Worm (Caenorhabditis elegans) whole organism, L3 larva: ENCODE results near the gene C33F10.11.

ENCODE experiments used
- R02D3.7 ChIP-seq: fragments of 150-350 bp; optimal IDR thresholded peaks from 2 replicates; lab custom pipeline; 2014; ENCODE audit warnings: missing biosample characterization, missing genetic modification characterization
- ZK546.5 ChIP-seq: sonication (generic microtip); optimal IDR thresholded peaks from 2 replicates; lab custom pipeline; 2017; ENCODE audit warnings: missing biosample characterization, missing genetic modification characterization
- aly-2 ChIP-seq: fragments of 150-350 bp; optimal IDR thresholded peaks from 2 replicates; lab custom pipeline; 2014; ENCODE audit warnings: missing biosample characterization, missing genetic modification characterization
- ama-1 ChIP-seq: fragments of 150-350 bp; optimal IDR thresholded peaks from 2 replicates; lab custom pipeline; 2018
- ceh-16 ChIP-seq: sonication (generic microtip); optimal IDR thresholded peaks from 2 replicates; lab custom pipeline; 2017; ENCODE audit warnings: missing biosample characterization, missing genetic modification characterization
- ceh-82 ChIP-seq: fragments of 150-350 bp; optimal IDR thresholded peaks from 2 replicates; lab custom pipeline; 2014; ENCODE audit warnings: missing biosample characterization, missing genetic modification characterization
- egl-27 ChIP-seq: sonication (generic microtip); optimal IDR thresholded peaks from 4 replicates; lab custom pipeline; 2017; ENCODE audit warnings: missing biosample characterization, missing genetic modification reagents, missing genetic modification characterization
- egl-5 ChIP-seq: fragments of 150-350 bp; optimal IDR thresholded peaks from 2 replicates; lab custom pipeline; 2017; ENCODE audit warnings: missing biosample characterization, missing genetic modification reagents, missing genetic modification characterization, inconsistent platforms
- elt-1 ChIP-seq: fragments of 150-350 bp; optimal IDR thresholded peaks from 2 replicates; lab custom pipeline; 2014; ENCODE audit warnings: missing biosample characterization, missing genetic modification characterization
- elt-2 ChIP-seq: sonication (generic microtip); optimal IDR thresholded peaks from 2 replicates; lab custom pipeline; 2016; ENCODE audit warnings: missing genetic modification reagents, mild to moderate bottlenecking, missing genetic modification characterization, missing compliant biosample characterization
- elt-3 ChIP-seq, 3 experiments: fragments of 150-350 bp in 1 of 3; sonication (generic microtip) in 2 of 3; optimal IDR thresholded peaks; 2 replicates in 2 of 3; 4 replicates in 1 of 3; lab custom pipeline; 2014 to 2017; ENCODE audit warnings: missing biosample characterization in 3 of 3, missing genetic modification characterization in 3 of 3
- eor-1 ChIP-seq, 2 experiments: fragments of 150-350 bp; optimal IDR thresholded peaks; 2 replicates each; lab custom pipeline; 2014 to 2018; ENCODE audit warnings: missing biosample characterization in 2 of 2, missing genetic modification characterization in 2 of 2
- fkh-10 ChIP-seq: sonication (generic microtip); optimal IDR thresholded peaks from 2 replicates; lab custom pipeline; 2017; ENCODE audit warnings: missing biosample characterization, missing genetic modification reagents, missing genetic modification characterization
- fkh-2 ChIP-seq: fragments of 150-350 bp; optimal IDR thresholded peaks from 2 replicates; lab custom pipeline; 2014; ENCODE audit warnings: missing biosample characterization, missing genetic modification reagents, missing genetic modification characterization
- hmg-11 ChIP-seq: sonication (generic microtip); optimal IDR thresholded peaks from 2 replicates; lab custom pipeline; 2016; ENCODE audit warnings: missing genetic modification characterization, missing compliant biosample characterization
- jun-1 ChIP-seq: fragments of 150-350 bp; optimal IDR thresholded peaks from 2 replicates; lab custom pipeline; 2014; ENCODE audit warnings: missing biosample characterization, missing genetic modification reagents, missing genetic modification characterization
- lin-15B ChIP-seq: fragments of 150-350 bp; optimal IDR thresholded peaks from 2 replicates; lab custom pipeline; 2014; ENCODE audit warnings: missing biosample characterization, missing genetic modification characterization
- lin-39 ChIP-seq: fragments of 150-350 bp; optimal IDR thresholded peaks from 2 replicates; lab custom pipeline; 2018; ENCODE audit warnings: missing biosample characterization, missing genetic modification reagents, missing genetic modification characterization
- lsy-12 ChIP-seq: sonication (generic microtip); optimal IDR thresholded peaks from 2 replicates; lab custom pipeline; 2016; ENCODE audit warnings: mild to moderate bottlenecking, missing genetic modification characterization, missing compliant biosample characterization
- mdl-1 ChIP-seq: fragments of 150-350 bp; optimal IDR thresholded peaks from 2 replicates; lab custom pipeline; 2014; ENCODE audit warnings: missing biosample characterization, missing genetic modification characterization
- mml-1 ChIP-seq: fragments of 150-350 bp; sonication (generic microtip); optimal IDR thresholded peaks from 3 replicates; lab custom pipeline; 2014; ENCODE audit warnings: missing biosample characterization, missing genetic modification characterization
- nfya-1 ChIP-seq: sonication (generic microtip); optimal IDR thresholded peaks from 2 replicates; lab custom pipeline; 2017; ENCODE audit warnings: missing genetic modification characterization, mild to moderate bottlenecking, missing compliant biosample characterization, antibody characterized with exemption, moderate library complexity; ENCODE audit not compliant: insufficient read depth
- nhr-11 ChIP-seq: fragments of 150-350 bp; optimal IDR thresholded peaks from 2 replicates; lab custom pipeline; 2014; ENCODE audit warnings: missing biosample characterization, missing genetic modification characterization
- nhr-12 ChIP-seq: fragments of 150-350 bp; optimal IDR thresholded peaks from 2 replicates; lab custom pipeline; 2014; ENCODE audit warnings: missing biosample characterization, missing genetic modification characterization
- nhr-23 ChIP-seq: fragments of 150-350 bp; optimal IDR thresholded peaks from 2 replicates; lab custom pipeline; 2014; ENCODE audit warnings: missing biosample characterization, missing genetic modification reagents, missing genetic modification characterization
- nhr-237 ChIP-seq: fragments of 150-350 bp; optimal IDR thresholded peaks from 2 replicates; lab custom pipeline; 2014; ENCODE audit warnings: missing biosample characterization, missing genetic modification characterization
- nhr-25 ChIP-seq: sonication (generic microtip); optimal IDR thresholded peaks from 2 replicates; lab custom pipeline; 2017; ENCODE audit warnings: missing biosample characterization, missing genetic modification characterization
- nhr-67 ChIP-seq: fragments of 150-350 bp; optimal IDR thresholded peaks from 2 replicates; lab custom pipeline; 2014; ENCODE audit warnings: missing biosample characterization, missing genetic modification characterization
- nhr-77 ChIP-seq: fragments of 150-350 bp; optimal IDR thresholded peaks from 2 replicates; lab custom pipeline; 2014; ENCODE audit warnings: missing biosample characterization, missing genetic modification characterization
- pha-4 ChIP-seq: fragments of 150-350 bp; optimal IDR thresholded peaks from 2 replicates; lab custom pipeline; 2014; ENCODE audit warnings: missing biosample characterization, missing genetic modification reagents, missing genetic modification characterization
- sea-2 ChIP-seq: fragments of 150-350 bp; sonication (generic microtip); optimal IDR thresholded peaks from 4 replicates; lab custom pipeline; 2014; ENCODE audit warnings: missing biosample characterization, missing genetic modification reagents, missing genetic modification characterization
- skn-1 ChIP-seq: fragments of 150-350 bp; optimal IDR thresholded peaks from 2 replicates; lab custom pipeline; 2014; ENCODE audit warnings: missing biosample characterization, missing genetic modification characterization
- unc-62 ChIP-seq: fragments of 150-350 bp; sonication (generic microtip); optimal IDR thresholded peaks from 4 replicates; lab custom pipeline; 2014; ENCODE audit warnings: missing biosample characterization, missing genetic modification reagents, missing genetic modification characterization
- zag-1 ChIP-seq: fragments of 150-350 bp; optimal IDR thresholded peaks from 2 replicates; lab custom pipeline; 2014; ENCODE audit warnings: missing biosample characterization, missing genetic modification characterization
- ztf-4 ChIP-seq: fragments of 150-350 bp; optimal IDR thresholded peaks from 2 replicates; lab custom pipeline; 2014; ENCODE audit warnings: missing biosample characterization, missing genetic modification characterization

Gene C33F10.11

DNA sequence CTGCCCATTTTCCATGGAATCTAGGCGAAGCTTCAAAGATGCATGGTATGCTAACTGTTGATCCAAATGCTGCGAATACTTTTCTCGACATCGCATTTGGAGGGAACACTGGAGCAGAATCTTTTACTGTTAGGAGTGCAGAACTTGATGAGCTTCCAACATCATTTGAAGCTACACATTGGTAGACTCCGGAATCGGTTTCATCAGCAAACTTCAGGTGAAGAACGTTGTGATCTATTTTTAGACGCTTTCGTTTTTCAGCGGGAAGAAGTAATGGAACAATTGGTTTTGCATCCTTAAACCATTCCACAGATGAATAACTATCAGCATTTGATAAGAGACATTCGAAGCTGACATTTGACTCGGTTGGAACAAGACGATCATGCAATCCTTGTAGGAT lies 34.1 kb downstream of the C33F10.11 start:
- TF ChIP-seq elt-1 (no peak), nhr-25 (tag; lab: Kevin White, UChicago) (no peak), lin-39 (no peak), sea-2 (GFP tag; lab: Kevin White, UChicago) (no peak), lsy-12 (tag; lab: Kevin White, UChicago) (no peak), jun-1 (tag; lab: Kevin White, UChicago) (no peak), nhr-11 (tag; lab: Kevin White, UChicago) (no peak), nhr-237 (tag; lab: Kevin White, UChicago) (no peak), fkh-10 (GFP tag; lab: Kevin White, UChicago) (no peak), zag-1 (tag; lab: Kevin White, UChicago) (no peak), pha-4 (tag; lab: Kevin White, UChicago) (no peak), mdl-1 (tag; lab: Kevin White, UChicago) (no peak), hmg-11 (no peak), egl-5 (tag; lab: Kevin White, UChicago) (no peak), nhr-67 (no peak), eor-1 (tag; optimal IDR thresholded peaks at IDR 0.05; lab: Kevin White, UChicago) (no peak), fkh-2 (tag; lab: Kevin White, UChicago) (no peak), ZK546.5 (tag; lab: Kevin White, UChicago) (no peak), lin-15B (tag; lab: Kevin White, UChicago) (no peak), ama-1 (lab: Kevin White, UChicago) (no peak)

DNA sequence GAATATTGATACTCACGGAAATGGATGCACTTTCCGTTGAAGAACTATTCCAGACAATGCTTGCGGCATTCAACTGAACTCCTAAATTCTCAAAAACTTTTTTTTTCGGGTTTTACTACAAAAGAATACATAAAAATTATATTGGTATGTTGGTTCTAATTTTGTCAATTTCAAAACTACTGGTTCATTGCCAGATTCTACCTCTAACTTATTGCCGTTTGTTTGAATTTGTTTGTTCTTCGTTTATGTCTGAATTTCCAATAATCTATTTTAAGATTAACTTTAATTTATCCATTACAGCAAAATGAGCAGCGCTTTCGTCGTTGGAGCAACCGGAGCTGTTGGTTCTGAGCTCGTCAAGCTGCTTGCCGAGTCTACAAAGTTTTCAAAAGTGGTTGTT lies 37.6 kb downstream of the C33F10.11 start, which contains the start of gene C33F10.14:
Gene C33F10.14, plus strand, starts transcription at position 301 of the 400 bp plus-strand sequence.
- TF ChIP-seq ceh-82 (tag; lab: Kevin White, UChicago) (no peak), mml-1 (no peak), nfya-1 (tag; lab: Kevin White, UChicago) (no peak), fkh-2 (tag; lab: Kevin White, UChicago) (no peak), hmg-11 (no peak), elt-2 (tag; lab: Kevin White, UChicago) (no peak), skn-1 (tag; lab: Kevin White, UChicago) (no peak), lin-15B (tag; lab: Kevin White, UChicago) (no peak), unc-62 (GFP tag; lab: Kevin White, UChicago) (no peak)

DNA sequence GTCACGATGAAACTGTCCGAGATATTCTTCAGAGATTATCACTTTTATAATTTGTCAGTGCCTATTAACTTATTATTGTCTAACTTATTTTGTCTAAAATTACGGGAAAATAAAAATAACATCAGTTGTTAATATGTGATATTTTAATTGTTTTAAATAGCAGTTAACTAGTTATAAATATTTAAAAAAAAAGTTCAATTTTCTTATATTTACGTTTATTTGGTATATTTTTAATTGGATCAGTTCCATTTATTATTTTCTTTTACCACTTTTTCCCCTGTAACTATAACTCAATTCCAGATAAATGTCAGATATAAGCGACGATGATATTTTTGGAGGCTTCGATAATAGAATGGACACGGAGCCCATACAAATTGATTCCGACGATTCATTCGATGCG lies 39.2 kb downstream of the C33F10.11 start, which contains the start of gene C33F10.4:
Gene C33F10.4, plus strand, starts transcription at position 301 of the 400 bp plus-strand sequence.
- TF ChIP-seq hmg-11 (no peak), ztf-4 (tag; lab: Kevin White, UChicago) (no peak), elt-3 (tag; optimal IDR thresholded peaks at IDR 0.05; lab: Kevin White, UChicago) (no peak), zag-1 (tag; lab: Kevin White, UChicago) (no peak), aly-2 (tag; lab: Kevin White, UChicago) (no peak), fkh-10 (GFP tag; lab: Kevin White, UChicago) (no peak), egl-27 (tag; lab: Kevin White, UChicago) (no peak), jun-1 (tag; lab: Kevin White, UChicago) (no peak), sea-2 (GFP tag; lab: Kevin White, UChicago) (no peak), skn-1 (tag; lab: Kevin White, UChicago) (no peak)

DNA sequence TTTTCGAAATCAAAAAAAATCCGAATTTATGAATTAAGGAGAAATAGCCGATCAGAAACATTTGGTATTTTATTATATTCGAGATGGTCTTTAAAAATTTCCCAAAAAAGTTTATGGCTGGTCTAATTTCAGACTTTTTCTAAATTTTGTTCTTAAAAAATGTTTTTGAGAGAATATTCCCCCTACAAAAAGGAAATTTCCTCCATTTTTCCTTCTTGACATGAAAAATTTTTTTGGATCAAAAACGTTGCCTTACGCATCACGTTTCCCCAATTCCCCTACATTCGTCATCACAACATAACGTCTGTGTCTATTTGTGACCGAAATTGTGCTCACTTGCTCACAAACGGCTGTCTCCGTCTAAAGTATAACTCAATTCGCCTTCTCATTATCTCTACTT lies 41.3 kb downstream of the C33F10.11 start:
- TF ChIP-seq ceh-16 (tag; lab: Kevin White, UChicago) (no peak), elt-2 (tag; lab: Kevin White, UChicago) (no peak), jun-1 (tag; lab: Kevin White, UChicago) (no peak), lsy-12 (tag; lab: Kevin White, UChicago) (no peak), zag-1 (tag; lab: Kevin White, UChicago) (no peak), lin-15B (tag; lab: Kevin White, UChicago) (no peak), R02D3.7 (tag; lab: Kevin White, UChicago) (no peak), nhr-23 (tag; lab: Kevin White, UChicago) (no peak), ZK546.5 (tag; lab: Kevin White, UChicago) (no peak), nhr-77 (no peak), sea-2 (GFP tag; lab: Kevin White, UChicago) (no peak), nhr-12 (no peak), nhr-25 (tag; lab: Kevin White, UChicago) (no peak), hmg-11 (no peak), nhr-11 (tag; lab: Kevin White, UChicago) (no peak), skn-1 (tag; lab: Kevin White, UChicago) (no peak), aly-2 (tag; lab: Kevin White, UChicago) (no peak), ama-1 (lab: Kevin White, UChicago) (no peak)
- TF ChIP-seq, all 47 proteins: peak for 0
